Fruit fly (Drosophila melanogaster) whole organism, embryonic: Measurements from ENCODE around the gene eEF1alpha2.

Experiments used
- Atf3 ChIP-seq: fragments of 200-800 bp; sonication (Bioruptor generic); optimal IDR thresholded peaks from 3 replicates; lab custom pipeline; 2016; ENCODE audit warnings: missing biosample characterization, missing genetic modification characterization
- Awh ChIP-seq: fragments of 200-800 bp; sonication (Bioruptor generic); IDR thresholded peaks from 2 replicates; pipeline ENCODE4, ENCODE4 v1.3.6; 2022; ENCODE audit warnings: missing biosample characterization, missing genetic modification characterization
- C15 ChIP-seq: fragments of 200-800 bp; sonication (Bioruptor generic); IDR thresholded peaks from 3 replicates; pipeline ENCODE4 v1.3.6; 2022; ENCODE audit warnings: missing biosample characterization, missing genetic modification characterization
- CG10147 ChIP-seq: fragments of 200-800 bp; sonication (Bioruptor generic); optimal IDR thresholded peaks from 2 replicates; lab custom pipeline; 2019; ENCODE audit warnings: missing biosample characterization, mild to moderate bottlenecking, missing genetic modification characterization, moderate library complexity
- CG1024 ChIP-seq: fragments of 200-800 bp; sonication (Bioruptor generic); IDR thresholded peaks from 2 replicates; pipeline ENCODE4 v1.3.6; 2022; ENCODE audit warnings: missing biosample characterization, missing genetic modification characterization
- CG10321 ChIP-seq: fragments of 200-800 bp; sonication (Bioruptor generic); IDR thresholded peaks from 2 replicates; pipeline ENCODE4 v1.3.6; 2022; ENCODE audit warnings: missing biosample characterization, missing genetic modification characterization
- CG11398 ChIP-seq: fragments of 200-800 bp; sonication (Bioruptor generic); optimal IDR thresholded peaks from 2 replicates; lab custom pipeline; 2016; ENCODE audit warnings: missing biosample characterization, missing genetic modification characterization
- CG11560 ChIP-seq: fragments of 200-800 bp; sonication (Bioruptor generic); IDR thresholded peaks from 3 replicates; pipeline ENCODE4 v1.3.6; 2022; ENCODE audit warnings: missing biosample characterization, missing genetic modification characterization
- CG11696 ChIP-seq: fragments of 200-800 bp; sonication (Bioruptor generic); IDR thresholded peaks from 2 replicates; pipeline ENCODE4 v1.3.6; 2022; ENCODE audit warnings: missing biosample characterization, missing genetic modification characterization
- CG14050 ChIP-seq: fragments of 200-800 bp; sonication (Bioruptor generic); IDR thresholded peaks from 3 replicates; pipeline ENCODE4 v1.3.6; 2022; ENCODE audit warnings: missing biosample characterization, missing genetic modification characterization
- CG14667 ChIP-seq: fragments of 200-800 bp; sonication (Bioruptor generic); IDR thresholded peaks from 2 replicates; pipeline ENCODE4 v1.3.6; 2022; ENCODE audit warnings: missing biosample characterization, missing genetic modification characterization
- CG15601 ChIP-seq: fragments of 200-800 bp; sonication (Bioruptor generic); optimal IDR thresholded peaks from 3 replicates; lab custom pipeline; 2019; ENCODE audit warnings: missing biosample characterization, mild to moderate bottlenecking, missing genetic modification characterization, moderate library complexity
- CG15696 ChIP-seq: fragments of 200-800 bp; sonication (Bioruptor generic); optimal IDR thresholded peaks from 2 replicates; lab custom pipeline; 2019; ENCODE audit warnings: missing biosample characterization, mild to moderate bottlenecking, missing genetic modification characterization, moderate library complexity
- CG16813 ChIP-seq: fragments of 200-800 bp; sonication (Bioruptor generic); IDR thresholded peaks from 3 replicates; pipeline ENCODE4 v1.3.6; 2022; ENCODE audit warnings: missing biosample characterization, missing genetic modification characterization; ENCODE audit not compliant: partially characterized antibody
- CG17385 ChIP-seq: fragments of 200-800 bp; sonication (Bioruptor generic); optimal IDR thresholded peaks from 3 replicates; lab custom pipeline; 2018; ENCODE audit warnings: missing biosample characterization, mild to moderate bottlenecking, missing genetic modification characterization
- CG17612 ChIP-seq: fragments of 200-800 bp; sonication (Bioruptor generic); IDR thresholded peaks from 2 replicates; pipeline ENCODE4 v1.3.6; 2022; ENCODE audit warnings: missing biosample characterization, missing genetic modification characterization
- CG2116 ChIP-seq: fragments of 200-800 bp; sonication (Bioruptor generic); optimal IDR thresholded peaks from 3 replicates; lab custom pipeline; 2018; ENCODE audit warnings: missing biosample characterization, mild to moderate bottlenecking, missing genetic modification characterization
- CG2199 ChIP-seq: fragments of 200-800 bp; sonication (Bioruptor generic); IDR thresholded peaks from 3 replicates; pipeline ENCODE4 v1.3.6; 2022; ENCODE audit warnings: missing biosample characterization, missing genetic modification characterization
- CG2202 ChIP-seq: fragments of 200-800 bp; sonication (Bioruptor generic); optimal IDR thresholded peaks from 2 replicates; lab custom pipeline; 2018; ENCODE audit warnings: missing biosample characterization, mild to moderate bottlenecking, missing genetic modification characterization
- CG31224 ChIP-seq: fragments of 200-800 bp; sonication (Bioruptor generic); IDR thresholded peaks from 2 replicates; pipeline ENCODE4 v1.3.6; 2022; ENCODE audit warnings: missing biosample characterization, missing genetic modification characterization
- CG32532 ChIP-seq: fragments of 200-800 bp; sonication (Bioruptor generic); IDR thresholded peaks from 2 replicates; pipeline ENCODE4 v1.3.6; 2022; ENCODE audit warnings: missing biosample characterization, missing genetic modification characterization
- CG4404 ChIP-seq: fragments of 200-800 bp; sonication (Bioruptor generic); IDR thresholded peaks from 2 replicates; pipeline ENCODE4 v1.3.6; 2022; ENCODE audit warnings: missing biosample characterization, missing genetic modification characterization
- CG7372 ChIP-seq: fragments of 200-800 bp; sonication (Bioruptor generic); IDR thresholded peaks from 2 replicates; pipeline ENCODE4 v1.3.6; 2022; ENCODE audit warnings: missing biosample characterization, missing genetic modification characterization
- CG8478 ChIP-seq: fragments of >200 bp; optimal IDR thresholded peaks from 2 replicates; lab custom pipeline; 2018
- CG9609 ChIP-seq: fragments of 200-800 bp; sonication (Bioruptor generic); optimal IDR thresholded peaks from 3 replicates; lab custom pipeline; 2016; ENCODE audit warnings: missing biosample characterization, missing genetic modification characterization
- Dbx ChIP-seq: fragments of 200-800 bp; sonication (Bioruptor generic); IDR thresholded peaks from 3 replicates; pipeline ENCODE4 v1.3.6; 2022; ENCODE audit warnings: missing biosample characterization, missing genetic modification characterization
- Fer1 ChIP-seq: fragments of 200-800 bp; sonication (Bioruptor generic); optimal IDR thresholded peaks from 2 replicates; lab custom pipeline; 2017; ENCODE audit warnings: missing biosample characterization, mild to moderate bottlenecking, missing genetic modification characterization
- Fer2 ChIP-seq: fragments of 200-800 bp; sonication (Bioruptor generic); optimal IDR thresholded peaks from 2 replicates; lab custom pipeline; 2018; ENCODE audit warnings: missing biosample characterization, mild to moderate bottlenecking, missing genetic modification characterization, moderate library complexity
- Hr3 ChIP-seq: fragments of 200-800 bp; sonication (Bioruptor generic); optimal IDR thresholded peaks from 3 replicates; lab custom pipeline; 2016; ENCODE audit warnings: missing biosample characterization, missing genetic modification characterization
- Myb ChIP-seq: fragments of 200-800 bp; sonication (Bioruptor generic); optimal IDR thresholded peaks from 2 replicates; lab custom pipeline; 2016; ENCODE audit warnings: missing biosample characterization, missing genetic modification characterization
- Oli ChIP-seq: fragments of 200-800 bp; sonication (Bioruptor generic); optimal IDR thresholded peaks from 2 replicates; lab custom pipeline; 2018; ENCODE audit warnings: missing biosample characterization, mild to moderate bottlenecking, missing genetic modification characterization, moderate library complexity
- Rfx ChIP-seq: fragments of 200-800 bp; sonication (Bioruptor generic); IDR thresholded peaks from 2 replicates; pipeline ENCODE4 v1.3.6; 2022; ENCODE audit warnings: missing biosample characterization, missing genetic modification characterization
- Trl ChIP-seq, 3 experiments: fragments of >200 bp in 2 of 3; fragments of 200-800 bp in 1 of 3; sonication (Bioruptor generic) in 1 of 3; optimal IDR thresholded peaks; 2 replicates in 1 of 3; 3 replicates in 2 of 3; lab custom pipeline; 2016 to 2017; ENCODE audit warnings: missing biosample characterization in 1 of 3, missing genetic modification characterization in 1 of 3
- al ChIP-seq: fragments of 200-800 bp; sonication (Bioruptor generic); IDR thresholded peaks from 2 replicates; pipeline ENCODE4 v1.3.6; 2022; ENCODE audit warnings: missing biosample characterization, missing genetic modification characterization
- ato ChIP-seq: fragments of 200-800 bp; sonication (Bioruptor generic); IDR thresholded peaks from 2 replicates; pipeline ENCODE4 v1.3.6; 2022; ENCODE audit warnings: missing biosample characterization, missing genetic modification characterization; ENCODE audit not compliant: partially characterized antibody
- bbx ChIP-seq: fragments of 200-800 bp; sonication (Bioruptor generic); IDR thresholded peaks from 2 replicates; pipeline ENCODE4 v1.3.6; 2022; ENCODE audit warnings: missing biosample characterization, missing genetic modification characterization; ENCODE audit not compliant: partially characterized antibody
- btn ChIP-seq: fragments of 200-800 bp; sonication (Bioruptor generic); optimal IDR thresholded peaks from 2 replicates; lab custom pipeline; 2016; ENCODE audit warnings: missing biosample characterization, missing genetic modification characterization
- cad ChIP-seq: fragments of >200 bp; optimal IDR thresholded peaks from 2 replicates; lab custom pipeline; 2017; ENCODE audit warnings: missing biosample characterization, missing genetic modification characterization
- chm ChIP-seq: fragments of 200-800 bp; sonication (Bioruptor generic); IDR thresholded peaks from 2 replicates; pipeline ENCODE4 v1.3.6; 2022; ENCODE audit warnings: missing biosample characterization, missing genetic modification characterization
- crc ChIP-seq: fragments of 200-800 bp; sonication (Bioruptor generic); optimal IDR thresholded peaks from 2 replicates; lab custom pipeline; 2016; ENCODE audit warnings: missing biosample characterization, missing genetic modification characterization
- kni ChIP-seq: fragments of 200-800 bp; sonication (Bioruptor generic); optimal IDR thresholded peaks from 3 replicates; lab custom pipeline; 2017; ENCODE audit warnings: mild to moderate bottlenecking, missing biosample characterization, missing genetic modification reagents, missing genetic modification characterization
- knrl ChIP-seq: fragments of 200-800 bp; sonication (Bioruptor generic); IDR thresholded peaks from 3 replicates; pipeline ENCODE4 v1.3.6; 2022; ENCODE audit warnings: missing biosample characterization, missing genetic modification characterization; ENCODE audit not compliant: partially characterized antibody
- odd ChIP-seq: fragments of 200-800 bp; sonication (Bioruptor generic); optimal IDR thresholded peaks from 2 replicates; lab custom pipeline; 2017; ENCODE audit warnings: missing biosample characterization, mild to moderate bottlenecking, missing genetic modification characterization
- pb ChIP-seq: fragments of 200-800 bp; sonication (Bioruptor generic); optimal IDR thresholded peaks from 3 replicates; lab custom pipeline; 2016; ENCODE audit warnings: missing biosample characterization, missing genetic modification characterization
- pnt ChIP-seq: fragments of 200-800 bp; sonication (Bioruptor generic); optimal IDR thresholded peaks from 3 replicates; lab custom pipeline; 2016; ENCODE audit warnings: missing biosample characterization, missing genetic modification characterization
- pzg ChIP-seq: fragments of 200-800 bp; sonication (Bioruptor generic); optimal IDR thresholded peaks from 3 replicates; lab custom pipeline; 2018; ENCODE audit warnings: missing biosample characterization, mild to moderate bottlenecking, missing genetic modification characterization, moderate library complexity
- sens-2 ChIP-seq: fragments of 200-800 bp; sonication (Bioruptor generic); IDR thresholded peaks from 2 replicates; pipeline ENCODE4 v1.3.6; 2022; ENCODE audit warnings: missing biosample characterization, missing genetic modification characterization
- slbo ChIP-seq: fragments of 200-800 bp; sonication (Bioruptor generic); IDR thresholded peaks from 2 replicates; pipeline ENCODE4 v1.3.6; 2022; ENCODE audit warnings: missing biosample characterization, missing genetic modification characterization
- stc ChIP-seq: fragments of 200-800 bp; sonication (Bioruptor generic); IDR thresholded peaks from 2 replicates; pipeline ENCODE4 v1.3.6; 2022; ENCODE audit warnings: missing biosample characterization, missing genetic modification characterization
- vfl ChIP-seq: fragments of 200-800 bp; sonication (Bioruptor generic); optimal IDR thresholded peaks from 2 replicates; lab custom pipeline; 2016; ENCODE audit warnings: missing biosample characterization, missing genetic modification characterization
- zfh1 ChIP-seq: fragments of 200-800 bp; sonication (Bioruptor generic); IDR thresholded peaks from 3 replicates; pipeline ENCODE4 v1.3.6; 2022; ENCODE audit warnings: missing biosample characterization, missing genetic modification characterization
- zfh2 ChIP-seq: fragments of 200-800 bp; sonication (Bioruptor generic); optimal IDR thresholded peaks from 2 replicates; lab custom pipeline; 2016; ENCODE audit warnings: missing biosample characterization, missing genetic modification characterization

The eEF1alpha2 gene

DNA sequence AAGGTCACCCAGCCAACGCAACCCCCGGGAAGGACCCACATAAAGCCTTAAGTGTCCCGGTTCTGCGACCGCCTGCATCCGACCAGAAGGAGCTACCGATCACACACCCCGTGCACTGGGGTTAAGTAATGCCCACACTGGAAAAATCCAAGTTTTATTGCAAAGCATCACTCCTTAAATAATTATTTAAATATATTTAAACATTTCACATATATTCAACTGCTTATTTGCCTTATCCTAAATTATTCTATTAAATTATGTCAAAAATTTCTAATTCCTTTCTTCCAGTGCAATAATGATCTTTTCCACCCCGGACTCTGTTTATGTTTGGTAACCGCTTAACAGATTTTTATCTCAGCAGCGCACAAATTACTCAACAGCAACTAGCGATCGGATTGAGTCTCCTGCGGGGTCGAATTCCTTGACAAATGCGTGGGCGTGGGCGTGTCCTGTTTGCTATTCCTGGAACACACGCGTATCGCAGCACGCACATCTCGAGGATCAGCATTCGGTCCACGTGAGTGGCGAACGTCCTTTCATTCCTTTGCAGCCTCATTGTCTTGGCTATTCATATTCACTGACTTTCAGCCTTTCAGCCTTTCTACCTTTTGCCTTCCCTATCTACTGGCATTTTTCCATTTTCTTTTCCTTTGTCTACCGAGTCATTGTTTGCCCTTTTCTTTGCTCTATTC, 33.6 kb upstream of the eEF1alpha2 start (continued):
- TF ChIP-seq knrl (GFP tag; lab: Robert Waterston, UW) (no peak), CG2202 (tag; lab: Kevin White, UChicago) (peak; percentile 57), CG2116 (no peak), CG31224 (GFP tag; lab: Robert Waterston, UW) (no peak), CG2199 (GFP tag; lab: Robert Waterston, UW) (no peak), CG7372 (GFP tag; lab: Robert Waterston, UW) (no peak), CG11560 (tag; lab: Robert Waterston, UW) (no peak), CG9609 (GFP tag; lab: Kevin White, UChicago) (no peak), CG14667 (GFP tag; lab: Robert Waterston, UW) (peak; percentile 56), CG1024 (GFP tag; lab: Robert Waterston, UW) (peak; percentile 53), pnt (no peak), cad (no peak), CG10321 (GFP tag; lab: Robert Waterston, UW) (no peak), Myb (GFP tag; lab: Kevin White, UChicago) (no peak), CG8478 (no peak), Dbx (GFP tag; lab: Robert Waterston, UW) (no peak), Awh (GFP tag; lab: Robert Waterston, UW) (no peak), al (GFP tag; lab: Robert Waterston, UW) (no peak), CG32532 (GFP tag; lab: Robert Waterston, UW) (no peak), slbo (GFP tag; lab: Robert Waterston, UW) (no peak), pzg (GFP tag; lab: Kevin White, UChicago) (no peak), CG11398 (GFP tag; lab: Kevin White, UChicago) (no peak), btn (GFP tag; lab: Kevin White, UChicago) (no peak), CG11696 (GFP tag; lab: Robert Waterston, UW) (0 out of 2 replicates have a peak, but pooled peaks have one; percentile 31), sens-2 (GFP tag; lab: Robert Waterston, UW) (0 out of 2 replicates have a peak, but pooled peaks have one; percentile 31), bbx (GFP tag; lab: Robert Waterston, UW) (no peak), Oli (tag; lab: Kevin White, UChicago) (peak; percentile 27), stc (no peak), crc (GFP tag; lab: Kevin White, UChicago) (no peak), CG4404 (GFP tag; lab: Robert Waterston, UW) (peak; percentile 92), kni (GFP tag; lab: Kevin White, UChicago) (no peak), CG17385 (GFP tag; lab: Kevin White, UChicago) (no peak), Fer1 (GFP tag; lab: Kevin White, UChicago) (no peak), odd (GFP tag; lab: Kevin White, UChicago) (peak; percentile 18), vfl (GFP tag; lab: Kevin White, UChicago) (no peak), Hr3 (peak; percentile 44), Trl (optimal IDR thresholded peaks at IDR 0.05; lab: Kevin White, UChicago) (no peak), Trl (GFP tag; optimal IDR thresholded peaks at IDR 0.05; lab: Kevin White, UChicago) (no peak), C15 (GFP tag; lab: Robert Waterston, UW) (no peak), CG16813 (GFP tag; lab: Robert Waterston, UW) (no peak), pb (GFP tag; lab: Kevin White, UChicago) (no peak), CG14050 (GFP tag; lab: Robert Waterston, UW) (no peak), CG15601 (tag; lab: Kevin White, UChicago) (peak; percentile 24), CG17612 (GFP tag; lab: Robert Waterston, UW) (no peak), chm (GFP tag; lab: Robert Waterston, UW) (no peak), Fer2 (no peak), zfh1 (GFP tag; lab: Robert Waterston, UW) (peak; percentile 88), ato (no peak), zfh2 (no peak), CG15696 (tag; lab: Kevin White, UChicago) (peak; percentile 97), Rfx (GFP tag; lab: Robert Waterston, UW) (no peak), Atf3 (GFP tag; lab: Kevin White, UChicago) (no peak), CG10147 (GFP tag; lab: Kevin White, UChicago) (no peak)
